Worm (Caenorhabditis elegans) whole organism, L4/young adult: Measurements from ENCODE around the gene set-24.

Experiments used
- W03F9.2 ChIP-seq: fragments of 150-350 bp; optimal IDR thresholded peaks from 2 replicates; lab custom pipeline; 2014; ENCODE audit warnings: missing biosample characterization, missing genetic modification characterization
- dao-5 ChIP-seq: sonication (generic microtip); optimal IDR thresholded peaks from 2 replicates; lab custom pipeline; 2016; ENCODE audit warnings: missing genotype, missing genetic modification characterization, moderate library complexity, missing compliant biosample characterization
- him-1 ChIP-seq: sonication (generic microtip); optimal IDR thresholded peaks from 2 replicates; lab custom pipeline; 2016; ENCODE audit warnings: missing genotype, missing genetic modification reagents, missing genetic modification characterization, missing compliant biosample characterization

ce11 chrII:12102365-12102764, 28.4 kb downstream of the set-24 start:
- TF ChIP-seq dao-5 (tag; lab: Kevin White, UChicago) (no peak), W03F9.2 (tag; lab: Kevin White, UChicago) (peak; percentile 93), him-1 (tag; lab: Kevin White, UChicago) (peak; percentile 25)
